Worm (Caenorhabditis elegans): ENCODE data around the gene F54D10.4.

DNA sequence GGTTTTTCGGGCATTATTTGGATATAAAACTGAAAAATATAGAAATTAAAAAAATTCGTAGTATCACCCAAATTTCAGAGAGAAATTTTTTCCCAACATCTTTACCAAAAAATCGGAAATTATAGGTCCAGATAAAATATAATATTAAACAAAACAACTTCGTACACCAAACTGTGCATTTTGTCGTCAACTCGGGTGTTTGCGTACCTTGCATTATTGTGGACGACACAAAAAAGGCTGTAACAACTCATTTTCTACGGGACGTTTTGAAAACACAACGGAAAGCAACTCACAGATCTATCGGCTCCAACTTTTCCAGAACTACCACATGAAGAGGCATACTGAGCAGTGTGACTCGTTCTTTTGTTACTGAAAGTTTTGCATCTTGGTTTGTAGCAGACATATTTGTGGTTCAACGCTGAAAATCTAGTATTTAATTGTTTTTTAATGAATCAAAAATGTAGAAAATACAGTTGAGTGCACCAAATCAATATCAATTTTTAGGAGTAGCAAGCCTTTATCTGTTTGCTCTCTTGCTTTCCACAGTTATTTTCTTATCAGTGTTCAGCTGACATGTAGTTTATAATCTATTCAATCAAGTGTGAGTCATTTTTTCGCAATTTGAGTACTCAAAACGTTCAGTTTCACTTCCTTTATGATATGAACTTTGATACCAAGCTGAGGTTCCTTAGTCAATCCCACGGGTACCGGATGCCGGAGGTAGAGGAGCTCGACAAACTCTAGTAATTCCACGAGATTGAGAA is 8.8 kb upstream of the F54D10.4 start:
- no peak for TF ChIP-seq him-1 (tag; optimal IDR thresholded peaks at IDR 0.05)
- TF ChIP-seq dao-5 (tag; optimal IDR thresholded peaks at IDR 0.05) = no peak

Measured in whole organism, L4/young adult.